Fruit fly (Drosophila melanogaster): ENCODE data around the gene CG33784.

DNA sequence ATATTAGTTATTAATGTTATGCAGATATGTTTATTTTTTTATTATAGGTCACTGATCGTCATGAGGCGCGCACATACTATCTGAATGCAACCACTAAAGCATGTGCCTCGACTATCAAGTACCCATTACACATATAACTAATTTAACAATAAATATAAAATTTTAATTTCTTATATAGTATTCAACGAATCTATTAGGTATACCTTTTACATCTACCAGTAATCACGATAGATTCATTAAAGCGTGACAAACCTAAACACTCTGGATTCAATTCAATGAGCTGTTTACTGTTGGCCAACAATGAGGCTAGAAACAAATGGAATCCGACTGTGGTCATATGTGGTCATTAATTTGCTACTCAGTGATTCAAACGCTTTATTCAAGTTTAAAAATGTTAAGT is at the start of gene CG33784:
- no peak for TF ChIP-seq psq (optimal IDR thresholded peaks at IDR 0.05)
- TF ChIP-seq insv (optimal IDR thresholded peaks at IDR 0.05) = no peak
- no peak for TF ChIP-seq Sin3A (optimal IDR thresholded peaks at IDR 0.05)

All from Kc167 (cell line).